Worm (Caenorhabditis elegans) whole organism, L1 larva: Measurements from ENCODE around the gene clec-176.

Source experiments
- efl-3 ChIP-seq: fragments of 200-800 bp; sonication (Bioruptor generic); optimal IDR thresholded peaks from 2 replicates; lab custom pipeline; 2018; ENCODE audit warnings: mild to moderate bottlenecking, missing genetic modification characterization, missing compliant biosample characterization
- elt-3 ChIP-seq, 6 experiments: fragments of 150-350 bp in 1 of 6; sonication (generic microtip); optimal IDR thresholded peaks; 2 replicates each; lab custom pipeline; 2017 to 2018; ENCODE audit warnings: missing biosample characterization in 6 of 6, missing genetic modification characterization in 6 of 6, inconsistent platforms in 1 of 6
- fkh-10 ChIP-seq: sonication (generic microtip); optimal IDR thresholded peaks from 2 replicates; lab custom pipeline; 2017; ENCODE audit warnings: missing biosample characterization, missing genetic modification reagents, missing genetic modification characterization
- fkh-8 ChIP-seq: sonication (generic microtip); optimal IDR thresholded peaks from 2 replicates; lab custom pipeline; 2016; ENCODE audit warnings: mild to moderate bottlenecking, missing genetic modification characterization, missing compliant biosample characterization
- isw-1 ChIP-seq: fragments of 200-800 bp; sonication (Bioruptor generic); IDR thresholded peaks from 2 replicates; pipeline ENCODE4 v1.3.6; 2022; ENCODE audit warnings: missing genetic modification characterization, missing compliant biosample characterization
- lin-35 ChIP-seq, 2 experiments: fragments of 150-350 bp; optimal IDR thresholded peaks; 2 replicates each; lab custom pipeline; 2014; ENCODE audit warnings: missing biosample characterization in 2 of 2, missing genetic modification characterization in 2 of 2, missing genetic modification reagents in 2 of 2
- mdl-1 ChIP-seq, 2 experiments: fragments of 150-350 bp; optimal IDR thresholded peaks; 2 replicates each; lab custom pipeline; 2014 to 2017; ENCODE audit warnings: missing biosample characterization in 2 of 2, missing genetic modification characterization in 2 of 2, inconsistent platforms in 1 of 2
- nhr-11 ChIP-seq: fragments of 150-350 bp; optimal IDR thresholded peaks from 2 replicates; lab custom pipeline; 2014; ENCODE audit warnings: missing biosample characterization, missing genetic modification characterization
- nhr-19 ChIP-seq: fragments of 200-800 bp; sonication (Bioruptor generic); conservative IDR thresholded peaks from 2 replicates; pipeline ENCODE4 v1.3.6; 2022; ENCODE audit warnings: missing genetic modification characterization, missing compliant biosample characterization
- nhr-77 ChIP-seq: fragments of 150-350 bp; optimal IDR thresholded peaks from 2 replicates; lab custom pipeline; 2014; ENCODE audit warnings: missing biosample characterization, missing genetic modification characterization
- unc-86 ChIP-seq: sonication (generic microtip); optimal IDR thresholded peaks from 2 replicates; lab custom pipeline; 2016; ENCODE audit warnings: missing genetic modification characterization, missing compliant biosample characterization

ce11 chrIV:4986246-4986645, 2.4 kb downstream of the clec-176 start, which contains the start of gene clec-177:
- TF ChIP-seq fkh-10 (no peak), nhr-19 (GFP tag; lab: Robert Waterston, UW) (no peak), elt-3 (tag; optimal IDR thresholded peaks at IDR 0.05; lab: Kevin White, UChicago) (no peak), efl-3 (GFP tag; lab: Kevin White, UChicago) (no peak), lin-35 (GFP tag; optimal IDR thresholded peaks at IDR 0.05; lab: Kevin White, UChicago) (no peak), isw-1 (GFP tag; lab: Robert Waterston, UW) (no peak), fkh-8 (no peak), unc-86 (tag; lab: Kevin White, UChicago) (no peak), nhr-11 (no peak), mdl-1 (tag; optimal IDR thresholded peaks at IDR 0.05; lab: Kevin White, UChicago) (no peak), nhr-77 (tag; lab: Kevin White, UChicago) (no peak)
